Fruit fly (Drosophila melanogaster) whole organism, prepupa: Measurements from ENCODE around the gene rdgA.

Source experiments
- Blimp-1 ChIP-seq: fragments of 200-800 bp; sonication (Bioruptor generic); optimal IDR thresholded peaks from 3 replicates; lab custom pipeline; 2017; ENCODE audit warnings: missing biosample characterization, missing genetic modification characterization, mild to moderate bottlenecking, moderate library complexity, missing genetic modification reagents
- CG10631 ChIP-seq: fragments of 200-800 bp; sonication (Bioruptor generic); optimal IDR thresholded peaks from 2 replicates; lab custom pipeline; 2016; ENCODE audit warnings: missing biosample characterization, missing genetic modification characterization
- CG10669 ChIP-seq: fragments of 200-800 bp; sonication (Bioruptor generic); optimal IDR thresholded peaks from 3 replicates; lab custom pipeline; 2018; ENCODE audit warnings: missing biosample characterization, mild to moderate bottlenecking, missing genetic modification characterization, moderate library complexity
- CG11762 ChIP-seq: fragments of 200-800 bp; sonication (Bioruptor generic); optimal IDR thresholded peaks from 3 replicates; lab custom pipeline; 2016; ENCODE audit warnings: missing biosample characterization, missing genetic modification characterization; ENCODE audit not compliant: insufficient read depth
- CG11902 ChIP-seq: fragments of 200-800 bp; sonication (Bioruptor generic); optimal IDR thresholded peaks from 3 replicates; lab custom pipeline; 2016; ENCODE audit warnings: missing biosample characterization, missing genetic modification characterization
- CG1621 ChIP-seq: fragments of 200-800 bp; sonication (Bioruptor generic); optimal IDR thresholded peaks from 3 replicates; lab custom pipeline; 2018; ENCODE audit warnings: missing biosample characterization, mild to moderate bottlenecking, missing genetic modification characterization
- CG3032 ChIP-seq: fragments of 200-800 bp; optimal IDR thresholded peaks from 2 replicates; lab custom pipeline; 2019; ENCODE audit warnings: missing biosample characterization, mild to moderate bottlenecking, missing genetic modification characterization, moderate library complexity
- CG31627 ChIP-seq: fragments of 200-800 bp; sonication (Bioruptor generic); optimal IDR thresholded peaks from 3 replicates; lab custom pipeline; 2016; ENCODE audit warnings: missing biosample characterization, missing genetic modification characterization
- CG32006 ChIP-seq: fragments of 200-800 bp; sonication (Bioruptor generic); optimal IDR thresholded peaks from 3 replicates; lab custom pipeline; 2017; ENCODE audit warnings: missing biosample characterization, mild to moderate bottlenecking, missing genetic modification characterization
- CG3919 ChIP-seq: fragments of 200-800 bp; sonication (Bioruptor generic); optimal IDR thresholded peaks from 3 replicates; lab custom pipeline; 2016; ENCODE audit warnings: missing biosample characterization, missing genetic modification characterization
- CG6163 ChIP-seq: fragments of 200-800 bp; sonication (Bioruptor generic); IDR thresholded peaks from 3 replicates; pipeline ENCODE4 v1.3.6; 2022; ENCODE audit warnings: missing biosample characterization, missing genetic modification characterization
- CG6276 ChIP-seq: fragments of 200-800 bp; sonication (Bioruptor generic); optimal IDR thresholded peaks from 2 replicates; lab custom pipeline; 2017; ENCODE audit warnings: missing biosample characterization, mild to moderate bottlenecking, missing genetic modification characterization
- CG6854 ChIP-seq: fragments of 200-800 bp; sonication (Bioruptor generic); optimal IDR thresholded peaks from 2 replicates; lab custom pipeline; 2017; ENCODE audit warnings: missing biosample characterization, mild to moderate bottlenecking, missing genetic modification characterization
- CG8119 ChIP-seq: fragments of 200-800 bp; sonication (Bioruptor generic); IDR thresholded peaks from 3 replicates; pipeline ENCODE4 v1.3.6; 2022; ENCODE audit warnings: missing biosample characterization, missing genetic modification characterization
- CG8319 ChIP-seq: fragments of 200-800 bp; sonication (Bioruptor generic); optimal IDR thresholded peaks from 3 replicates; lab custom pipeline; 2016; ENCODE audit warnings: missing biosample characterization, missing genetic modification characterization
- CG8632 ChIP-seq: fragments of 200-800 bp; sonication (Bioruptor generic); optimal IDR thresholded peaks from 3 replicates; lab custom pipeline; 2016; ENCODE audit warnings: missing biosample characterization, missing genetic modification characterization
- CG9139 ChIP-seq: fragments of 200-800 bp; sonication (Bioruptor generic); optimal IDR thresholded peaks from 3 replicates; lab custom pipeline; 2017; ENCODE audit warnings: missing biosample characterization, mild to moderate bottlenecking, missing genetic modification characterization
- Eip78C ChIP-seq: fragments of 200-800 bp; sonication (Bioruptor generic); peaks from one replicate; lab custom pipeline; 2016; ENCODE audit warnings: missing biosample characterization, missing genetic modification characterization
- Eip93F ChIP-seq: fragments of 200-800 bp; sonication (Bioruptor generic); optimal IDR thresholded peaks from 2 replicates; lab custom pipeline; 2016; ENCODE audit warnings: missing biosample characterization, mild to moderate bottlenecking, missing genetic modification characterization
- Hr38 ChIP-seq: sonication (Bioruptor generic); optimal IDR thresholded peaks from 2 replicates; lab custom pipeline; 2016; ENCODE audit warnings: missing biosample characterization, missing genetic modification characterization
- Hr4 ChIP-seq: fragments of 200-800 bp; sonication (Bioruptor generic); optimal IDR thresholded peaks from 3 replicates; lab custom pipeline; 2016; ENCODE audit warnings: missing biosample characterization, missing genetic modification characterization
- Met ChIP-seq: fragments of 200-800 bp; sonication (Bioruptor generic); optimal IDR thresholded peaks from 3 replicates; lab custom pipeline; 2016; ENCODE audit warnings: missing biosample characterization, missing genetic modification characterization
- Sox14 ChIP-seq: fragments of 200-800 bp; sonication (Bioruptor generic); optimal IDR thresholded peaks from 3 replicates; lab custom pipeline; 2016; ENCODE audit warnings: missing biosample characterization, missing genetic modification characterization
- achi ChIP-seq: fragments of 200-800 bp; sonication (Bioruptor generic); optimal IDR thresholded peaks from 3 replicates; lab custom pipeline; 2016; ENCODE audit warnings: missing biosample characterization, missing genetic modification characterization
- acj6 ChIP-seq: fragments of 200-800 bp; sonication (Bioruptor generic); optimal IDR thresholded peaks from 3 replicates; lab custom pipeline; 2016; ENCODE audit warnings: missing biosample characterization, missing genetic modification characterization
- cyc ChIP-seq: fragments of 200-800 bp; sonication (Bioruptor generic); optimal IDR thresholded peaks from 3 replicates; lab custom pipeline; 2016; ENCODE audit warnings: missing biosample characterization, missing genetic modification characterization
- dac ChIP-seq: fragments of 200-800 bp; sonication (Bioruptor generic); optimal IDR thresholded peaks from 2 replicates; lab custom pipeline; 2017; ENCODE audit warnings: missing biosample characterization, mild to moderate bottlenecking, missing genetic modification characterization
- eg ChIP-seq: fragments of 200-800 bp; sonication (Bioruptor generic); IDR thresholded peaks from 3 replicates; pipeline ENCODE4 v1.3.6; 2022; ENCODE audit warnings: missing biosample characterization, missing genetic modification characterization
- esn ChIP-seq: fragments of 200-800 bp; sonication (Bioruptor generic); optimal IDR thresholded peaks from 2 replicates; lab custom pipeline; 2016; ENCODE audit warnings: missing biosample characterization, mild to moderate bottlenecking, missing genetic modification characterization, moderate library complexity
- fd85E ChIP-seq: fragments of 200-800 bp; sonication (Bioruptor generic); optimal IDR thresholded peaks from 3 replicates; lab custom pipeline; 2016; ENCODE audit warnings: missing biosample characterization, missing genetic modification characterization
- fkh ChIP-seq: fragments of 200-800 bp; sonication (Bioruptor generic); optimal IDR thresholded peaks from 3 replicates; lab custom pipeline; 2017; ENCODE audit warnings: missing biosample characterization, mild to moderate bottlenecking, missing genetic modification characterization, moderate library complexity
- salr ChIP-seq, 2 experiments: fragments of 200-800 bp; sonication (Bioruptor generic); optimal IDR thresholded peaks; 3 replicates each; lab custom pipeline; 2016 to 2018; ENCODE audit warnings: missing biosample characterization in 2 of 2, missing genetic modification characterization in 2 of 2, mild to moderate bottlenecking in 1 of 2
- spab ChIP-seq: fragments of 200-800 bp; sonication (Bioruptor generic); optimal IDR thresholded peaks from 2 replicates; lab custom pipeline; 2017; ENCODE audit warnings: missing biosample characterization, mild to moderate bottlenecking, missing genetic modification characterization, missing genetic modification reagents
- ss ChIP-seq, 2 experiments: fragments of 200-800 bp; sonication (Bioruptor generic); optimal IDR thresholded peaks; 2 replicates in 1 of 2; 3 replicates in 1 of 2; lab custom pipeline; 2017 to 2018; ENCODE audit warnings: mild to moderate bottlenecking in 2 of 2, missing biosample characterization in 2 of 2, missing genetic modification characterization in 2 of 2, moderate library complexity in 1 of 2
- svp ChIP-seq: fragments of 200-800 bp; sonication (Bioruptor generic); peaks from one replicate; lab custom pipeline; 2016; ENCODE audit warnings: missing biosample characterization, missing genetic modification characterization

The rdgA gene

DNA sequence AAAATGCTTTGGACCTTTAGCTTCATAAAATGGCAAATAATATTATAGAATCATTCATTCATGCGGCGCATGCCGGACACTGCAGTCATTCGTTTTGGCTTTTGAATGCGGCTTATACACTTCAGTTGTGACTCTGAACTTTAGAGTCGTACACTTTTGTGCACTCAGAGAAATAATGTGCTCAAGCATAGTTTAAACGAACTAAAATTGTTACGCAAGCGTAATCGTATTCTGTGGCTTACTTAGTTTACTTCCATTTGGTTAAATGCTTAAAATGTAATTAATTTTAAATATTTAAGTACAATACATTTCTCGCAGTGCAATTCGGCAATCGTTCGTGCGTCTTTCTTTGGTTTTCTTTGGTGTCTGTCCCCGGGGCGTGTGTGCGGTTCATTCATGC, 97.5 kb downstream of the rdgA start (continued):
- TF ChIP-seq ss (GFP tag; optimal IDR thresholded peaks at IDR 0.05; lab: Kevin White, UChicago) (peak in 1 of 2 experiments; percentile 51), Blimp-1 (GFP tag; lab: Kevin White, UChicago) (no peak), CG6854 (GFP tag; lab: Kevin White, UChicago) (no peak), CG8119 (GFP tag; lab: Robert Waterston, UW) (peak; percentile 40; the same call in 1 of the 3 replicates), CG10669 (peak; percentile 53), cyc (GFP tag; lab: Kevin White, UChicago) (peak; percentile 24), CG31627 (peak; percentile 3), spab (GFP tag; lab: Kevin White, UChicago) (no peak), CG8632 (no peak), Sox14 (GFP tag; lab: Kevin White, UChicago) (peak; percentile 29), acj6 (GFP tag; lab: Kevin White, UChicago) (peak; percentile 23), CG6276 (GFP tag; lab: Kevin White, UChicago) (peak; percentile 1), fkh (GFP tag; lab: Kevin White, UChicago) (no peak), achi (peak; percentile 4), CG8319 (GFP tag; lab: Kevin White, UChicago) (peak; percentile 5), eg (GFP tag; lab: Robert Waterston, UW) (peak; percentile 51; the same call in 2 of the 3 replicates), CG1621 (tag; lab: Kevin White, UChicago) (peak; percentile 12), Hr38 (no peak), CG9139 (GFP tag; lab: Kevin White, UChicago) (peak; percentile 13), salr (GFP tag; optimal IDR thresholded peaks at IDR 0.05; lab: Kevin White, UChicago) (no peak), esn (GFP tag; lab: Kevin White, UChicago) (peak; percentile 42), CG11762 (GFP tag; lab: Kevin White, UChicago) (no peak)
- TF ChIP-seq, all 60 proteins: peak for 38

DNA sequence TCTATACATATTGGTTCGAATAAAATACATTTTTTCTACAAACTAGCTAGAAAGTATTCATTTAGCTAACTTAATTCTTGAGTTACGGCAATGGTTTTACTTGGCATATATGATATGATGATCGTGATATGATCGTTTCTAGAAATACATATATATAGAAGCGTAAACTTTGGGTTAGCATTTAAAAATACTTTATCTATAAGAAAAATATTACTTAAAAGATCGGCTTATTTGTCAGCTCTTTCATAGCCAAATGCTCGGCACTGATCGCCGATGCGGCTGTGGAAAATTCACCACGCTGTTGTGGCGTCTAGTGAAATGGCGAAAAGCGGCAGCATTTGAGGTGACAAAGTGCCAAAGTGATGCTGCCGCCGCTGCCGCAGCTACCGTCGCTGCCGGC, 100.3 kb downstream of the rdgA start:
- TF ChIP-seq Hr4 (GFP tag; lab: Kevin White, UChicago) (peak; percentile 4), Eip93F (no peak), Eip78C (GFP tag; lab: Kevin White, UChicago) (peak; percentile 58), svp (GFP tag; lab: Kevin White, UChicago) (peak; percentile 50)

DNA sequence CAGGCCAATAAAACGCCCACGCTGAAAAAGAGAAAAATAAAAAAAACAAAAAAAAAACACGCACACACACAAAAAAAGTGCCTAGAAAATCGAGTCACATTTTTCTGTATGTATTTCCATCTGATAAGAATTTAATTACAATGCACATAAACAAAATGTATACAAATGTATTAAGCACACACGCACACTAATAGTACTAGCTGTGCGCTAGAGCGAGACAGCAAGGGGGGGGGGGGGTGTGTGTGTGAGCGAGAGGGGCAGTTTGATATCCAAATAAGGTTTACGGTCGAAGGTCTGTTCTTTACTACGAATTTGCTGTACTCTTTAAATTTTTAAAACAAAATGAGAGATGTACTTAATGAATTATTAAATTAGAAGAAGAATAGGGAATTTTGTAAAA, 105.9 kb downstream of the rdgA start:
- TF ChIP-seq CG6854 (GFP tag; lab: Kevin White, UChicago) (no peak), fkh (GFP tag; lab: Kevin White, UChicago) (peak; percentile 80)

DNA sequence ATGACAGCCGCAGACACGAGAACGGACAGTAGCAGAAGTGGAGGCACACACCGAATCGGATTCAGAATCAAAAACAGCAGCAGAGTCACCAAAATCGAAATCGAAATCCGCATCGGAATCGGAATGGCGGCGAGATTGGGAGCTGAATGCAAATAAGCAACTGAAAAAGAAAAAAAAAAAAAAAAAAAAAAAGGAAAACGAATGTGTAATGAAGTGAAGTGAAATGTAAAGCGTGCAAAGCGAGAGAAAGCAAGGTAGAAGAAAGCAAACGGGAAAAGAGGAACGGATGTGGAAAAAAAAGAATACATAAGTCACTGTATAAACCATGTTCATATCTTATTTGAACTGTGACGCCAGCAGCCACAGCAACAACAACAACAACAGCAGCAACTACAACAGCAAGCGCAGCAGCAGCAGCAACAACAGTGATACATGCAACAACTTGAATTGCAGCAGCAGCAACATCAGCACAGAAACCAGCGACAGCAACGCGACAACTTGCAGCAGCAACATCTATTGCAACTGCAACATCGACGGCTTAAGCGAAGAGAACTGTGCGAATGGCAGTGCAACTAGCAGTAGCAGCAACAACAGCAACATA, 106.6 kb downstream of the rdgA start:
- no peak for TF ChIP-seq Met (GFP tag; lab: Kevin White, UChicago)
- TF ChIP-seq CG3919, result peak; percentile 23
- TF ChIP-seq Eip78C (GFP tag; lab: Kevin White, UChicago), result peak; percentile 65
- no peak for TF ChIP-seq Blimp-1 (GFP tag; lab: Kevin White, UChicago)
- TF ChIP-seq fkh (GFP tag; lab: Kevin White, UChicago), result no peak
- TF ChIP-seq eg (GFP tag; lab: Robert Waterston, UW), result 0 out of 3 replicates have a peak, but pooled peaks have one; percentile 18
- no peak for TF ChIP-seq CG11902 (GFP tag; lab: Kevin White, UChicago)
- TF ChIP-seq svp (GFP tag; lab: Kevin White, UChicago), result peak; percentile 67
- no peak for TF ChIP-seq ss (GFP tag; optimal IDR thresholded peaks at IDR 0.05; lab: Kevin White, UChicago)
- no peak for TF ChIP-seq CG32006 (GFP tag; lab: Kevin White, UChicago)
- TF ChIP-seq CG3032, result no peak
- no peak for TF ChIP-seq dac (GFP tag; lab: Kevin White, UChicago)
- no peak for TF ChIP-seq CG10631 (GFP tag; lab: Kevin White, UChicago)
- no peak for TF ChIP-seq fd85E
- no peak for TF ChIP-seq salr (GFP tag; optimal IDR thresholded peaks at IDR 0.05; lab: Kevin White, UChicago)
- TF ChIP-seq CG9139 (GFP tag; lab: Kevin White, UChicago), result no peak
- TF ChIP-seq CG6163 (GFP tag; lab: Robert Waterston, UW), result peak; percentile 31; the same call in 2 of the 3 replicates
